Worm (Caenorhabditis elegans) whole organism, L4 larva: ENCODE data around the gene Y42G9A.2.
"Not testable (repeated sequence)": the region's sequence is repeated elsewhere in the genome, so short reads cannot be mapped to it uniquely, and the experiment has no call there.

Experiments
- F10B5.3 ChIP-seq: sonication (generic microtip); optimal IDR thresholded peaks from 2 replicates; lab custom pipeline; 2016; ENCODE audit warnings: mild to moderate bottlenecking, missing genetic modification characterization, missing compliant biosample characterization
- F37D6.2 ChIP-seq: sonication (generic microtip); optimal IDR thresholded peaks from 2 replicates; lab custom pipeline; 2016; ENCODE audit warnings: mild to moderate bottlenecking, missing genetic modification characterization, missing compliant biosample characterization
- T20F7.1 ChIP-seq: fragments of 200-800 bp; sonication (Bioruptor generic); optimal IDR thresholded peaks from 2 replicates; lab custom pipeline; 2018; ENCODE audit warnings: mild to moderate bottlenecking, missing genetic modification characterization, missing compliant biosample characterization
- T26A8.4 ChIP-seq: fragments of 200-800 bp; sonication (Bioruptor generic); IDR thresholded peaks from 2 replicates; pipeline ENCODE4 v1.3.6; 2022; ENCODE audit warnings: missing genetic modification characterization, missing compliant biosample characterization
- Y5F2A.4 ChIP-seq: fragments of 200-800 bp; sonication (Bioruptor generic); optimal IDR thresholded peaks from 2 replicates; lab custom pipeline; 2018; ENCODE audit warnings: mild to moderate bottlenecking, missing genetic modification characterization, missing compliant biosample characterization
- aha-1 ChIP-seq: fragments of 150-350 bp; peaks from one replicate; lab custom pipeline; 2014; ENCODE audit warnings: missing biosample characterization, missing genetic modification characterization
- ceh-20 ChIP-seq: fragments of 200-800 bp; sonication (Bioruptor generic); IDR thresholded peaks from 2 replicates; pipeline ENCODE4 v1.3.6; 2022; ENCODE audit warnings: missing genetic modification reagents, missing genetic modification characterization, missing compliant biosample characterization
- ctbp-1 ChIP-seq: fragments of 200-800 bp; sonication (Bioruptor generic); IDR thresholded peaks from 2 replicates; pipeline ENCODE4 v1.3.6; 2022; ENCODE audit warnings: missing genetic modification reagents, missing genetic modification characterization, missing compliant biosample characterization
- dmd-6 ChIP-seq: fragments of 200-800 bp; sonication (Bioruptor generic); IDR thresholded peaks from 2 replicates; pipeline ENCODE4 v1.3.6; 2022; ENCODE audit warnings: missing genetic modification reagents, missing genetic modification characterization, missing compliant biosample characterization
- dmd-8 ChIP-seq: fragments of 200-800 bp; sonication (Bioruptor generic); IDR thresholded peaks from 2 replicates; pipeline ENCODE4 v1.3.6; 2022; ENCODE audit warnings: missing genetic modification characterization, missing compliant biosample characterization
- dmd-9 ChIP-seq: fragments of 200-800 bp; sonication (Bioruptor generic); IDR thresholded peaks from 2 replicates; pipeline ENCODE4 v1.3.6; 2022; ENCODE audit warnings: missing genetic modification reagents, missing genetic modification characterization, missing compliant biosample characterization
- dve-1 ChIP-seq: sonication (generic microtip); optimal IDR thresholded peaks from 2 replicates; lab custom pipeline; 2017; ENCODE audit warnings: antibody characterized with exemption, mild to moderate bottlenecking, missing genetic modification characterization, missing compliant biosample characterization; ENCODE audit not compliant: insufficient read depth
- gei-8 ChIP-seq: fragments of 200-800 bp; sonication (Bioruptor generic); optimal IDR thresholded peaks from 2 replicates; lab custom pipeline; 2018; ENCODE audit warnings: mild to moderate bottlenecking, missing genetic modification characterization, missing compliant biosample characterization
- hif-1 ChIP-seq, 2 experiments: sonication (generic microtip); optimal IDR thresholded peaks; 2 replicates each; lab custom pipeline; 2016 to 2017; ENCODE audit warnings: missing compliant biosample characterization in 2 of 2, missing genetic modification characterization in 2 of 2, missing genetic modification reagents in 2 of 2, missing genotype in 2 of 2, mild to moderate bottlenecking in 1 of 2
- hlh-11 ChIP-seq: fragments of 200-800 bp; sonication (Bioruptor generic); optimal IDR thresholded peaks from 2 replicates; lab custom pipeline; 2018; ENCODE audit warnings: mild to moderate bottlenecking, missing genetic modification characterization, missing compliant biosample characterization
- hlh-30 ChIP-seq: sonication (generic microtip); optimal IDR thresholded peaks from 2 replicates; lab custom pipeline; 2017; ENCODE audit warnings: antibody characterized with exemption, mild to moderate bottlenecking, missing genetic modification characterization, missing compliant biosample characterization; ENCODE audit not compliant: insufficient read depth
- hmg-1.1 ChIP-seq: fragments of 200-800 bp; sonication (Bioruptor generic); IDR thresholded peaks from 2 replicates; pipeline ENCODE4 v1.3.6; 2022; ENCODE audit warnings: missing genetic modification reagents, missing genetic modification characterization, missing compliant biosample characterization
- lim-7 ChIP-seq: fragments of 200-800 bp; sonication (Bioruptor generic); IDR thresholded peaks from 2 replicates; pipeline ENCODE4 v1.3.6; 2022; ENCODE audit warnings: missing genetic modification characterization, missing compliant biosample characterization
- lin-38 ChIP-seq: fragments of 200-800 bp; sonication (Bioruptor generic); IDR thresholded peaks from 2 replicates; pipeline ENCODE4 v1.3.6; 2022; ENCODE audit warnings: missing genetic modification reagents, missing genetic modification characterization, missing compliant biosample characterization
- lsy-2 ChIP-seq, 2 experiments: fragments of 150-350 bp in 1 of 2; sonication (generic microtip) in 1 of 2; optimal IDR thresholded peaks; 2 replicates each; lab custom pipeline; 2014 to 2017; ENCODE audit warnings: missing biosample characterization in 2 of 2, missing genetic modification characterization in 2 of 2
- mep-1 ChIP-seq: fragments of 150-350 bp; sonication (generic microtip); optimal IDR thresholded peaks from 3 replicates; lab custom pipeline; 2014; ENCODE audit warnings: missing biosample characterization, missing genetic modification characterization
- mes-2 ChIP-seq: sonication (generic microtip); optimal IDR thresholded peaks from 2 replicates; lab custom pipeline; 2016; ENCODE audit warnings: missing genotype, mild to moderate bottlenecking, missing genetic modification characterization, missing compliant biosample characterization; ENCODE audit not compliant: poor library complexity, severe bottlenecking
- mxl-3 ChIP-seq: fragments of 200-800 bp; sonication (Bioruptor generic); optimal IDR thresholded peaks from 2 replicates; lab custom pipeline; 2018; ENCODE audit warnings: mild to moderate bottlenecking, missing genetic modification characterization, missing compliant biosample characterization
- nhr-102 ChIP-seq: sonication (generic microtip); optimal IDR thresholded peaks from 2 replicates; lab custom pipeline; 2016; ENCODE audit warnings: mild to moderate bottlenecking, missing genetic modification characterization, moderate library complexity, missing compliant biosample characterization
- nhr-28 ChIP-seq: fragments of 150-350 bp; optimal IDR thresholded peaks from 2 replicates; lab custom pipeline; 2014; ENCODE audit warnings: missing biosample characterization, missing genetic modification characterization
- nhr-42 ChIP-seq: fragments of 200-800 bp; sonication (Bioruptor generic); IDR thresholded peaks from 2 replicates; pipeline ENCODE4 v1.3.6; 2022; ENCODE audit warnings: missing genetic modification characterization, missing compliant biosample characterization
- nhr-48 ChIP-seq: sonication (generic microtip); optimal IDR thresholded peaks from 2 replicates; lab custom pipeline; 2016; ENCODE audit warnings: mild to moderate bottlenecking, missing genetic modification characterization, missing compliant biosample characterization
- pha-4 ChIP-seq, 2 experiments: fragments of 150-350 bp in 1 of 2; fragments of 200-800 bp in 1 of 2; sonication (Bioruptor generic) in 1 of 2; IDR thresholded peaks in 1 of 2; optimal IDR thresholded peaks in 1 of 2; 2 replicates each; pipeline versions ENCODE4 v1.3.6 to Lab custom; 2014 to 2022; ENCODE audit warnings: missing genetic modification characterization in 2 of 2, missing genetic modification reagents in 2 of 2, missing biosample characterization in 1 of 2, missing compliant biosample characterization in 1 of 2
- rbr-2 ChIP-seq: sonication (generic microtip); optimal IDR thresholded peaks from 2 replicates; lab custom pipeline; 2016; ENCODE audit warnings: missing genotype, missing genetic modification characterization, missing compliant biosample characterization
- saeg-2 ChIP-seq: fragments of 200-800 bp; sonication (Bioruptor generic); IDR thresholded peaks from 2 replicates; pipeline ENCODE4 v1.3.6; 2022; ENCODE audit warnings: missing genetic modification reagents, missing genetic modification characterization, missing compliant biosample characterization
- set-16 ChIP-seq: fragments of 200-800 bp; sonication (Bioruptor generic); IDR thresholded peaks from 2 replicates; pipeline ENCODE4 v1.3.6; 2022; ENCODE audit warnings: missing genetic modification reagents, missing genetic modification characterization, missing compliant biosample characterization
- spr-1 ChIP-seq: sonication (generic microtip); optimal IDR thresholded peaks from 2 replicates; lab custom pipeline; 2016; ENCODE audit warnings: mild to moderate bottlenecking, missing genetic modification characterization, missing compliant biosample characterization
- spr-3 ChIP-seq: fragments of 200-800 bp; sonication (Bioruptor generic); optimal IDR thresholded peaks from 2 replicates; lab custom pipeline; 2018; ENCODE audit warnings: mild to moderate bottlenecking, missing genetic modification characterization, missing compliant biosample characterization
- unc-62 ChIP-seq, 3 experiments: fragments of 150-350 bp in 1 of 3; sonication (generic microtip); optimal IDR thresholded peaks in 2 of 3; peaks in 1 of 3; 1 replicate in 1 of 3; 2 replicates in 2 of 3; lab custom pipeline; 2014 to 2017; ENCODE audit warnings: missing biosample characterization in 3 of 3, missing genetic modification characterization in 3 of 3, missing genetic modification reagents in 3 of 3, missing genotype in 1 of 3
- ztf-7 ChIP-seq: fragments of 150-350 bp; optimal IDR thresholded peaks from 2 replicates; lab custom pipeline; 2014; ENCODE audit warnings: missing biosample characterization, missing genetic modification characterization

The Y42G9A.2 gene

DNA sequence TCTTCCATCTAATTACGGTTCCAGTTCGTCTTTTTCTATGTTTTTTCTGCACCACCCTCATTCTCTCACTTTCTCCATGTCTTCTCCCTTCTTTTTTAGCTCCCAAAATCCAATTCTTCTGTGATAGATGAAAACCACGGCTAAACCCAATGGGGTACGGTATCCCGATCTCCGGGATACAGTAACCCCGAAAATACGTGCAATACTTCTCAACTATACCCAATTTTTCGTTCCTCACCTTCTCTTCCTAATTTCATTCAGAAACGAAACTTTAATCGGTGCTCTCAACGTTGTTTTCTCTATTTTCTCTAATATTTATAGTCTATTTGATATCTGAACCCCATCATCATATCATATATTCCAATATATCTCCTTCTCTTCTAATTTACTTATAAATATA, 24.3 kb upstream of the Y42G9A.2 start (continued):
- TF ChIP-seq spr-1 (tag; lab: Kevin White, UChicago) = no peak
- peak; percentile 52; the same call in 1 of the 2 replicates for TF ChIP-seq lim-7 (GFP tag; lab: Robert Waterston, UW)
- TF ChIP-seq dmd-8 = no peak
- TF ChIP-seq mes-2 (tag; lab: Kevin White, UChicago) = peak; percentile 15

DNA sequence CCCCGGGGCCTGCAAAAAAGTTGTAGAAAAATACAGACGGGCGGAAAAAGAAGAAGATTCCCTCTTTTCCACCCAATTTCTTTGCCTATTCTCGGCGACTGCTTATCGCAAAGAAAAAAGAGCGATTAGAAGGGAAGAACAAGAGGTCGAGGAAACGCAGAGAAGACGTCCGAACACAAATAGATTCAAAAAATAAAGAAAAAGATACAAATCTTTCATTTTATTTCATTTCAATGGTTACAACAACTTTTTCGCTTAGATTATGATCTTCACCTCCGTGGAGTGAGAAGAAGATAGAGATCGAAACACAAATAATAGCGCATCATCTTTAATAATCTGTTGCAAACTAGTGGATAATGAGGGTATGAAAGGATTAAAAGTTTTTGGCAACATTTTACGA, 15.9 kb upstream of the Y42G9A.2 start:
- no peak for TF ChIP-seq ztf-7
- peak in 1 of 2 experiments; percentile 36 for TF ChIP-seq unc-62 (GFP tag; optimal IDR thresholded peaks at IDR 0.05 in 1 of 2; lab: Kevin White, UChicago)
- TF ChIP-seq unc-62 (tag; optimal IDR thresholded peaks at IDR 0.05; lab: Kevin White, UChicago) = no peak
- TF ChIP-seq nhr-28 = peak; percentile 29
- TF ChIP-seq nhr-48 (tag; lab: Kevin White, UChicago) = peak; percentile 7
- no peak for TF ChIP-seq aha-1
- no peak for TF ChIP-seq saeg-2 (GFP tag; lab: Robert Waterston, UW)
- peak; percentile 16; the same call in 1 of the 2 replicates for TF ChIP-seq dmd-6 (GFP tag; lab: Robert Waterston, UW)

DNA sequence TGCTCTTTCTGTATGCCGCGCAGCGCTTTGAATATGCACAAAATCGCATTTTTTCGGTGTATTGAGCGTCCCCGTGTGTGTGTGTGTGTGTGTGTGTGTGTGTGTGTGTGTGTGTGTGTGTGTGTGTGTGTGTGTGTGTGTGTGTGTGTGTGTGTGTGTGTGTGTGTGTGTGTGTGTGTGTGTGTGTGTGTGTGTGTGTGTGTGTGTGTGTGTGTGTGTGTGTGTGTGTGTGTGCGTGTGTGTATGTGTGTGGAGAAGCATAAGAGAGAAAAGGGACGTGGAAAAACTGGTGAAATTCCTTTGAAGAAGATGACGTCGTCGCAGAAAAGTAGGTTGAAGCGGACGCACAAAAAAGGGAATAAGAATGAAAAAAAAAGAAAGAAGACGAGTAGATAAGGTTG, 14.6 kb upstream of the Y42G9A.2 start:
- peak; percentile 36; the same call in 1 of the 2 replicates for TF ChIP-seq lin-38 (GFP tag; lab: Robert Waterston, UW)
- TF ChIP-seq ctbp-1 (GFP tag; lab: Robert Waterston, UW) = peak; percentile 86; the same call in 1 of the 2 replicates
- TF ChIP-seq mxl-3 = peak; percentile 70
- peak; percentile 96 for TF ChIP-seq aha-1
- TF ChIP-seq rbr-2 (tag; lab: Kevin White, UChicago) = peak; percentile 90
- peak; percentile 51 for TF ChIP-seq set-16 (GFP tag; lab: Robert Waterston, UW)
- peak; percentile 7 for TF ChIP-seq Y5F2A.4
- TF ChIP-seq dmd-9 (GFP tag; lab: Robert Waterston, UW) = peak; percentile 29; the same call in 1 of the 2 replicates
- TF ChIP-seq spr-3 (GFP tag; lab: Kevin White, UChicago) = peak; percentile 64
- peak; percentile 84 for TF ChIP-seq dve-1 (tag; lab: Kevin White, UChicago)
- peak; percentile 46 for TF ChIP-seq hlh-30 (tag; lab: Kevin White, UChicago)
- TF ChIP-seq gei-8 (GFP tag; lab: Kevin White, UChicago) = peak; percentile 54
- peak; percentile 72 for TF ChIP-seq hmg-1.1 (GFP tag; lab: Robert Waterston, UW)
- peak; percentile 67 for TF ChIP-seq T20F7.1 (GFP tag; lab: Kevin White, UChicago)
- TF ChIP-seq hlh-11 (tag; lab: Kevin White, UChicago) = peak; percentile 83
- 0 out of 2 replicates have a peak, but pooled peaks have one; percentile 18 for TF ChIP-seq T26A8.4 (GFP tag; lab: Robert Waterston, UW)
- TF ChIP-seq spr-1 (tag; lab: Kevin White, UChicago) = peak; percentile 3
- TF ChIP-seq F37D6.2 (tag; lab: Kevin White, UChicago) = peak; percentile 78
- peak in 1 of 2 experiments; percentile 11 for TF ChIP-seq unc-62 (GFP tag; optimal IDR thresholded peaks at IDR 0.05 in 1 of 2; lab: Kevin White, UChicago)
- not testable (repeated sequence) for TF ChIP-seq unc-62, pha-4 (tag; optimal IDR thresholded peaks at IDR 0.05; lab: Kevin White, UChicago)
- TF ChIP-seq mep-1 = peak; percentile 74
- peak in 1 of 2 experiments; percentile 87 for TF ChIP-seq hif-1 (tag; optimal IDR thresholded peaks at IDR 0.05; lab: Kevin White, UChicago)
- peak; percentile 2 to 4 for TF ChIP-seq lsy-2 (tag; optimal IDR thresholded peaks at IDR 0.05; lab: Kevin White, UChicago)
- peak; percentile 10 for TF ChIP-seq F10B5.3 (tag; lab: Kevin White, UChicago)
- TF ChIP-seq nhr-42 (GFP tag; lab: Robert Waterston, UW) = peak; percentile 26; the same call in 1 of the 2 replicates
- TF ChIP-seq pha-4 (GFP tag; IDR thresholded peaks at IDR 0.05; lab: Robert Waterston, UW) = peak; percentile 57; the same call in 1 of the 2 replicates
- peak; percentile 40; the same call in 1 of the 2 replicates for TF ChIP-seq dmd-8
- TF ChIP-seq nhr-102 (tag; lab: Kevin White, UChicago) = peak; percentile 17
- TF ChIP-seq dmd-6 (GFP tag; lab: Robert Waterston, UW) = peak; percentile 49
- TF ChIP-seq ceh-20 (GFP tag; lab: Robert Waterston, UW) = peak; percentile 75
